Worm (Caenorhabditis elegans): ENCODE results near the gene memi-2.

- no peak for TF ChIP-seq hnd-1 (tag; optimal IDR thresholded peaks at IDR 0.05)
- TF ChIP-seq hmg-4 (GFP tag; optimal IDR thresholded peaks at IDR 0.05), result no peak
- TF ChIP-seq ama-1 (optimal IDR thresholded peaks at IDR 0.05), result no peak
- no peak for TF ChIP-seq flt-1 (GFP tag; IDR thresholded peaks at IDR 0.05)
- TF ChIP-seq scrt-1 (GFP tag; IDR thresholded peaks at IDR 0.05), result no peak
- no peak for TF ChIP-seq F13C5.2 (tag; optimal IDR thresholded peaks at IDR 0.05)
- no peak for TF ChIP-seq pes-1 (GFP tag; IDR thresholded peaks at IDR 0.05)
- TF ChIP-seq ceh-36 (tag; optimal IDR thresholded peaks at IDR 0.05), result no peak
Observed at ce11 chrIV:13396375-13396774, 3.9 kb downstream of the memi-2 start.
